Fruit fly (Drosophila melanogaster) whole organism, embryonic: ENCODE data around the gene Mbs.

Source experiments
- BtbVII ChIP-seq: fragments of 200-800 bp; sonication (Bioruptor generic); optimal IDR thresholded peaks from 3 replicates; lab custom pipeline; 2017; ENCODE audit warnings: missing biosample characterization, mild to moderate bottlenecking, missing genetic modification characterization
- CG1024 ChIP-seq: fragments of 200-800 bp; sonication (Bioruptor generic); IDR thresholded peaks from 2 replicates; pipeline ENCODE4 v1.3.6; 2022; ENCODE audit warnings: missing biosample characterization, missing genetic modification characterization
- CG10366 ChIP-seq: fragments of 200-800 bp; sonication (Bioruptor generic); IDR thresholded peaks from 2 replicates; pipeline ENCODE4 v1.3.6; 2022; ENCODE audit warnings: missing biosample characterization, missing genetic modification characterization
- CG10462 ChIP-seq: fragments of 200-800 bp; sonication (Bioruptor generic); optimal IDR thresholded peaks from 2 replicates; lab custom pipeline; 2016; ENCODE audit warnings: missing biosample characterization, missing genetic modification characterization
- CG13123 ChIP-seq: fragments of 200-800 bp; sonication (Bioruptor generic); optimal IDR thresholded peaks from 2 replicates; lab custom pipeline; 2016; ENCODE audit warnings: missing biosample characterization, missing genetic modification characterization
- CG13624 ChIP-seq: fragments of 200-800 bp; sonication (Bioruptor generic); optimal IDR thresholded peaks from 2 replicates; lab custom pipeline; 2016; ENCODE audit warnings: missing biosample characterization, missing genetic modification characterization
- CG1603 ChIP-seq: fragments of 200-800 bp; sonication (Bioruptor generic); optimal IDR thresholded peaks from 2 replicates; lab custom pipeline; 2019; ENCODE audit warnings: missing biosample characterization, mild to moderate bottlenecking, missing genetic modification characterization, moderate library complexity
- CG16813 ChIP-seq: fragments of 200-800 bp; sonication (Bioruptor generic); IDR thresholded peaks from 3 replicates; pipeline ENCODE4 v1.3.6; 2022; ENCODE audit warnings: missing biosample characterization, missing genetic modification characterization; ENCODE audit not compliant: partially characterized antibody
- CG17328 ChIP-seq: fragments of 200-800 bp; sonication (Bioruptor generic); IDR thresholded peaks from 2 replicates; pipeline ENCODE4 v1.3.6; 2022; ENCODE audit warnings: missing biosample characterization, missing genetic modification characterization
- CG2199 ChIP-seq: fragments of 200-800 bp; sonication (Bioruptor generic); IDR thresholded peaks from 3 replicates; pipeline ENCODE4 v1.3.6; 2022; ENCODE audit warnings: missing biosample characterization, missing genetic modification characterization
- CG2712 ChIP-seq: fragments of 200-800 bp; optimal IDR thresholded peaks from 3 replicates; lab custom pipeline; 2019; ENCODE audit warnings: missing biosample characterization, mild to moderate bottlenecking, missing genetic modification characterization, moderate library complexity
- CG3281 ChIP-seq: fragments of 200-800 bp; sonication (Bioruptor generic); optimal IDR thresholded peaks from 3 replicates; lab custom pipeline; 2017; ENCODE audit warnings: missing biosample characterization, mild to moderate bottlenecking, missing genetic modification characterization
- CG34224 ChIP-seq: fragments of 200-800 bp; sonication (Bioruptor generic); IDR thresholded peaks from 3 replicates; pipeline ENCODE4 v1.3.6; 2022; ENCODE audit warnings: missing biosample characterization, missing genetic modification characterization; ENCODE audit not compliant: partially characterized antibody
- CG3838 ChIP-seq: fragments of 200-800 bp; sonication (Bioruptor generic); optimal IDR thresholded peaks from 3 replicates; lab custom pipeline; 2016; ENCODE audit warnings: missing biosample characterization, missing genetic modification characterization
- CG4617 ChIP-seq: fragments of 200-800 bp; sonication (Bioruptor generic); optimal IDR thresholded peaks from 3 replicates; lab custom pipeline; 2016; ENCODE audit warnings: missing biosample characterization, missing genetic modification characterization, borderline replicate concordance
- CG6254 ChIP-seq: fragments of 200-800 bp; sonication (Bioruptor generic); optimal IDR thresholded peaks from 3 replicates; lab custom pipeline; 2017; ENCODE audit warnings: mild to moderate bottlenecking, missing biosample characterization, missing genetic modification reagents, missing genetic modification characterization
- CG8281 ChIP-seq: fragments of 200-800 bp; sonication (Bioruptor generic); optimal IDR thresholded peaks from 2 replicates; lab custom pipeline; 2018; ENCODE audit warnings: missing biosample characterization, mild to moderate bottlenecking, missing genetic modification characterization, moderate library complexity
- CG8944 ChIP-seq: fragments of 200-800 bp; sonication (Bioruptor generic); optimal IDR thresholded peaks from 3 replicates; lab custom pipeline; 2016; ENCODE audit warnings: missing biosample characterization, missing genetic modification characterization
- CG9727 ChIP-seq: fragments of 200-800 bp; sonication (Bioruptor generic); optimal IDR thresholded peaks from 3 replicates; lab custom pipeline; 2017; ENCODE audit warnings: missing biosample characterization, mild to moderate bottlenecking, missing genetic modification characterization
- CHES-1-like ChIP-seq: fragments of 200-800 bp; sonication (Bioruptor generic); optimal IDR thresholded peaks from 2 replicates; lab custom pipeline; 2016; ENCODE audit warnings: missing biosample characterization, missing genetic modification characterization
- Dp ChIP-seq: fragments of 200-800 bp; sonication (Bioruptor generic); optimal IDR thresholded peaks from 2 replicates; lab custom pipeline; 2018; ENCODE audit warnings: missing biosample characterization, mild to moderate bottlenecking, missing genetic modification characterization, moderate library complexity
- Drgx ChIP-seq: fragments of 200-800 bp; sonication (Bioruptor generic); IDR thresholded peaks from 2 replicates; pipeline ENCODE4 v1.3.6; 2022; ENCODE audit warnings: missing biosample characterization, missing genetic modification characterization
- Hr78 ChIP-seq, 2 experiments: fragments of 200-800 bp in 1 of 2; fragments of >200 bp in 1 of 2; sonication (Bioruptor generic) in 1 of 2; optimal IDR thresholded peaks; 2 replicates each; lab custom pipeline; 2017 to 2019; ENCODE audit warnings: missing biosample characterization in 2 of 2, missing genetic modification characterization in 2 of 2, mild to moderate bottlenecking in 1 of 2, moderate library complexity in 1 of 2
- Hsf ChIP-seq: fragments of 200-800 bp; sonication (Bioruptor generic); optimal IDR thresholded peaks from 3 replicates; lab custom pipeline; 2016; ENCODE audit warnings: missing biosample characterization, missing genetic modification characterization
- MBD-R2 ChIP-seq: fragments of 200-800 bp; sonication (Bioruptor generic); IDR thresholded peaks from 2 replicates; pipeline ENCODE4 v1.3.6; 2022; ENCODE audit warnings: missing biosample characterization, missing genetic modification characterization
- NFAT ChIP-seq: fragments of 200-800 bp; sonication (Bioruptor generic); IDR thresholded peaks from 2 replicates; pipeline ENCODE4 v1.3.6; 2022; ENCODE audit warnings: missing biosample characterization, missing genetic modification characterization
- Side ChIP-seq: fragments of 200-800 bp; sonication (Bioruptor generic); optimal IDR thresholded peaks from 2 replicates; lab custom pipeline; 2016; ENCODE audit warnings: missing biosample characterization, missing genetic modification characterization
- abd-A ChIP-seq: fragments of 200-800 bp; sonication (Bioruptor generic); optimal IDR thresholded peaks from 3 replicates; lab custom pipeline; 2019; ENCODE audit warnings: missing biosample characterization, mild to moderate bottlenecking, missing genetic modification characterization, moderate library complexity
- ara ChIP-seq: fragments of 200-800 bp; sonication (Bioruptor generic); IDR thresholded peaks from 2 replicates; pipeline ENCODE4 v1.3.6; 2022; ENCODE audit warnings: missing biosample characterization, missing genetic modification characterization
- ash1 ChIP-seq: fragments of 200-800 bp; sonication (Bioruptor generic); optimal IDR thresholded peaks from 2 replicates; lab custom pipeline; 2018; ENCODE audit warnings: missing biosample characterization, mild to moderate bottlenecking, missing genetic modification characterization
- bab2 ChIP-seq: fragments of 200-800 bp; sonication (Bioruptor generic); optimal IDR thresholded peaks from 2 replicates; lab custom pipeline; 2016; ENCODE audit warnings: missing biosample characterization, missing genetic modification characterization
- chm ChIP-seq: fragments of 200-800 bp; sonication (Bioruptor generic); IDR thresholded peaks from 2 replicates; pipeline ENCODE4 v1.3.6; 2022; ENCODE audit warnings: missing biosample characterization, missing genetic modification characterization
- chn ChIP-seq: fragments of 200-800 bp; sonication (Bioruptor generic); optimal IDR thresholded peaks from 2 replicates; lab custom pipeline; 2016; ENCODE audit warnings: missing biosample characterization, missing genetic modification characterization
- croc ChIP-seq: fragments of 200-800 bp; sonication (Bioruptor generic); conservative IDR thresholded peaks from 3 replicates; pipeline ENCODE4 v1.3.6; 2022; ENCODE audit warnings: missing biosample characterization, missing genetic modification characterization
- disco-r ChIP-seq: fragments of 200-800 bp; sonication (Bioruptor generic); optimal IDR thresholded peaks from 2 replicates; lab custom pipeline; 2016; ENCODE audit warnings: missing biosample characterization, missing genetic modification characterization
- esg ChIP-seq: fragments of 200-800 bp; sonication (Bioruptor generic); conservative IDR thresholded peaks from 2 replicates; pipeline ENCODE4 v1.3.6; 2022; ENCODE audit warnings: missing biosample characterization, missing genetic modification characterization
- eve ChIP-seq, 2 experiments: fragments of >200 bp; optimal IDR thresholded peaks; 2 replicates each; lab custom pipeline; 2017; ENCODE audit warnings: missing biosample characterization in 2 of 2, missing genetic modification characterization in 2 of 2
- gro ChIP-seq: fragments of 200-800 bp; sonication (Bioruptor generic); optimal IDR thresholded peaks from 2 replicates; lab custom pipeline; 2016; ENCODE audit warnings: missing biosample characterization, missing genetic modification characterization
- hth ChIP-seq: fragments of >200 bp; optimal IDR thresholded peaks from 2 replicates; lab custom pipeline; 2017; ENCODE audit warnings: inconsistent platforms
- jing ChIP-seq: fragments of 200-800 bp; sonication (Bioruptor generic); optimal IDR thresholded peaks from 2 replicates; lab custom pipeline; 2018; ENCODE audit warnings: missing biosample characterization, mild to moderate bottlenecking, missing genetic modification characterization
- kay ChIP-seq: fragments of 200-800 bp; sonication (Bioruptor generic); optimal IDR thresholded peaks from 2 replicates; lab custom pipeline; 2016; ENCODE audit warnings: missing biosample characterization, missing genetic modification characterization
- lov ChIP-seq, 2 experiments: fragments of 200-800 bp in 1 of 2; fragments of >200 bp in 1 of 2; sonication (Bioruptor generic) in 1 of 2; IDR thresholded peaks in 1 of 2; optimal IDR thresholded peaks in 1 of 2; 2 replicates in 1 of 2; 3 replicates in 1 of 2; pipeline versions ENCODE4 v1.3.6 to Lab custom; 2017 to 2022; ENCODE audit warnings: missing biosample characterization in 1 of 2, missing genetic modification characterization in 1 of 2
- pzg ChIP-seq: fragments of 200-800 bp; sonication (Bioruptor generic); optimal IDR thresholded peaks from 3 replicates; lab custom pipeline; 2018; ENCODE audit warnings: missing biosample characterization, mild to moderate bottlenecking, missing genetic modification characterization, moderate library complexity
- sim ChIP-seq: fragments of 200-800 bp; sonication (Bioruptor generic); IDR thresholded peaks from 2 replicates; pipeline ENCODE4 v1.3.6; 2022; ENCODE audit warnings: missing biosample characterization, missing genetic modification characterization
- so ChIP-seq: fragments of 200-800 bp; sonication (Bioruptor generic); IDR thresholded peaks from 3 replicates; pipeline ENCODE4 v1.3.6; 2022; ENCODE audit warnings: missing biosample characterization, missing genetic modification characterization
- tgo ChIP-seq: fragments of 200-800 bp; sonication (Bioruptor generic); IDR thresholded peaks from 3 replicates; pipeline ENCODE4 v1.3.6; 2022; ENCODE audit warnings: missing biosample characterization, missing genetic modification characterization
- toy ChIP-seq: fragments of 200-800 bp; sonication (Bioruptor generic); IDR thresholded peaks from 2 replicates; pipeline ENCODE4 v1.3.6; 2022; ENCODE audit warnings: missing biosample characterization, missing genetic modification characterization
- vnd ChIP-seq: fragments of 200-800 bp; sonication (Bioruptor generic); IDR thresholded peaks from 3 replicates; pipeline ENCODE4 v1.3.6; 2022; ENCODE audit warnings: missing biosample characterization, missing genetic modification characterization; ENCODE audit not compliant: partially characterized antibody

Mbs gene

dm6 chr3L:16121791-16122190 is 70.0 kb downstream of the Mbs start, which contains the start of gene Strump (continued):
- peak; percentile 42 for TF ChIP-seq CG4617
- peak; percentile 12 for TF ChIP-seq gro (GFP tag; lab: Kevin White, UChicago)
- no peak for TF ChIP-seq kay
- TF ChIP-seq, all 482 proteins: peak for 24

- TF ChIP-seq CG9727 = peak; percentile 76
- peak; percentile 68 for TF ChIP-seq CG10462 (GFP tag; lab: Kevin White, UChicago)
- TF ChIP-seq sim = peak; percentile 39; the same call in 1 of the 2 replicates
- TF ChIP-seq eve (GFP tag; optimal IDR thresholded peaks at IDR 0.05; lab: Kevin White, UChicago) = no peak
- TF ChIP-seq MBD-R2 (GFP tag; lab: Robert Waterston, UW) = peak; percentile 64; the same call in 1 of the 2 replicates
- no peak for TF ChIP-seq abd-A (tag; lab: Kevin White, UChicago)
- 0 out of 3 replicates have a peak, but pooled peaks have one; percentile 31 for TF ChIP-seq CG34224 (GFP tag; lab: Robert Waterston, UW)
- no peak for TF ChIP-seq CG2199 (GFP tag; lab: Robert Waterston, UW)
- TF ChIP-seq jing (GFP tag; lab: Kevin White, UChicago) = no peak
- peak; percentile 94 for TF ChIP-seq gro (GFP tag; lab: Kevin White, UChicago)
- peak; percentile 11 for TF ChIP-seq ash1 (GFP tag; lab: Kevin White, UChicago)
- TF ChIP-seq croc (GFP tag; lab: Robert Waterston, UW) = peak; percentile 44
- peak; percentile 95 for TF ChIP-seq CHES-1-like (GFP tag; lab: Kevin White, UChicago)
- no peak for TF ChIP-seq lov (optimal IDR thresholded peaks at IDR 0.05; lab: Kevin White, UChicago)
- 0 out of 3 replicates have a peak, but pooled peaks have one; percentile 38 for TF ChIP-seq lov (GFP tag; IDR thresholded peaks at IDR 0.05; lab: Robert Waterston, UW)
- TF ChIP-seq CG13624 = peak; percentile 92
- TF ChIP-seq so (GFP tag; lab: Robert Waterston, UW) = peak; percentile 67; the same call in 1 of the 3 replicates
- peak; percentile 76 for TF ChIP-seq NFAT
- TF ChIP-seq esg (GFP tag; lab: Robert Waterston, UW) = peak; percentile 78
- peak; percentile 93 for TF ChIP-seq CG8944 (GFP tag; lab: Kevin White, UChicago)
- peak; percentile 91 for TF ChIP-seq bab2 (GFP tag; lab: Kevin White, UChicago)
- peak; percentile 77 for TF ChIP-seq CG10366 (GFP tag; lab: Robert Waterston, UW)
- TF ChIP-seq BtbVII (GFP tag; lab: Kevin White, UChicago) = peak; percentile 77
- TF ChIP-seq CG1024 (GFP tag; lab: Robert Waterston, UW) = peak; percentile 46; the same call in 1 of the 2 replicates
- TF ChIP-seq Drgx (GFP tag; lab: Robert Waterston, UW) = peak; percentile 82
- peak; percentile 90 for TF ChIP-seq Hsf (GFP tag; lab: Kevin White, UChicago)
- no peak for TF ChIP-seq Dp
- TF ChIP-seq CG8281 (tag; lab: Kevin White, UChicago) = no peak
- TF ChIP-seq Hr78 (GFP tag; optimal IDR thresholded peaks at IDR 0.05; lab: Kevin White, UChicago) = peak in 1 of 2 experiments; percentile 80
- TF ChIP-seq pzg (GFP tag; lab: Kevin White, UChicago) = peak; percentile 31
- TF ChIP-seq vnd (GFP tag; lab: Robert Waterston, UW) = no peak
- peak; percentile 95 for TF ChIP-seq CG1603 (tag; lab: Kevin White, UChicago)
- TF ChIP-seq tgo (GFP tag; lab: Robert Waterston, UW) = peak; percentile 46; the same call in 2 of the 3 replicates
- peak; percentile 76 for TF ChIP-seq ara
- peak; percentile 76 for TF ChIP-seq kay
- TF ChIP-seq CG16813 (GFP tag; lab: Robert Waterston, UW) = no peak
- TF ChIP-seq chm (GFP tag; lab: Robert Waterston, UW) = 0 out of 2 replicates have a peak, but pooled peaks have one; percentile 45
- TF ChIP-seq hth (lab: Kevin White, UChicago) = no peak
- TF ChIP-seq chn (GFP tag; lab: Kevin White, UChicago) = peak; percentile 89
- peak; percentile 45 for TF ChIP-seq CG6254
- TF ChIP-seq Side (GFP tag; lab: Kevin White, UChicago) = peak; percentile 94
- TF ChIP-seq CG3838 = peak; percentile 55
- peak; percentile 76 for TF ChIP-seq CG17328 (GFP tag; lab: Robert Waterston, UW)
- TF ChIP-seq CG3281 (GFP tag; lab: Kevin White, UChicago) = peak; percentile 88
- peak; percentile 77 for TF ChIP-seq CG2712
- TF ChIP-seq toy = 0 out of 2 replicates have a peak, but pooled peaks have one; percentile 36
- TF ChIP-seq disco-r (GFP tag; lab: Kevin White, UChicago) = peak; percentile 90
- peak; percentile 73 for TF ChIP-seq CG13123
Observed at dm6 chr3L:16128481-16128972, 76.8 kb downstream of the Mbs start, which contains the start of gene Pgm1. TSS of gene Pgm1 (minus strand) at chr3L:16128531.
